Fruit fly (Drosophila melanogaster): ENCODE results near the gene H2.0.

DNA sequence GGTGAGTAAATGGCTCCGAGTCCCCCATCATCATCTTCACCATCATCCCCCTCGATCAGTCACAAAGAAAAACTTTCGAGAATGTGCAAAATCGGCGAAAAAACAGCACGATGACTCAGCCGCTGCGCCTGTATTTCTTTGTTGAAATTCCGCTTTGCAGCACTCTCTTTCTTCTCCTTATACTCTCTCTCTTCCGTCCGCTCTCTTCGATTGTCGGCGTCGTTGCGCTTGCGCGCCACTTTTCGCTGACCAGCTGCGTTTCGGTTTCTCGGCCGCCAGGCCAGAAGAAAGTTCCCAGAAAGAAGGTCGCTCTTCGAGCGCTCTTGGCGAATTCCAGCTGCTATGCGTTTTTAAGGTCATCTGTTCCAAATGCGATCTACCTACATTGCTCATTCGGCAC, 36.0 kb downstream of the H2.0 start:
- TF ChIP-seq CG13204 (GFP tag; optimal IDR thresholded peaks at IDR 0.05) (no peak), D1 (tag; optimal IDR thresholded peaks at IDR 0.05) (no peak), Ets98B (GFP tag; IDR thresholded peaks at IDR 0.05) (no peak), CG10348 (GFP tag; IDR thresholded peaks at IDR 0.05) (no peak), CG12605 (GFP tag; IDR thresholded peaks at IDR 0.05) (no peak), gl (tag; optimal IDR thresholded peaks at IDR 0.05) (no peak)
